Worm (Caenorhabditis elegans) whole organism, early embryonic: ENCODE results near the gene spp-1.

Source experiments
- F13C5.2 ChIP-seq: sonication (generic microtip); optimal IDR thresholded peaks from 2 replicates; lab custom pipeline; 2017; ENCODE audit warnings: mild to moderate bottlenecking, missing genetic modification characterization, inconsistent platforms, missing compliant biosample characterization
- aly-1 ChIP-seq: sonication (generic microtip); optimal IDR thresholded peaks from 2 replicates; lab custom pipeline; 2016; ENCODE audit warnings: missing genetic modification characterization, missing compliant biosample characterization
- ama-1 ChIP-seq: fragments of 150-350 bp; optimal IDR thresholded peaks from 2 replicates; lab custom pipeline; 2014
- ceh-36 ChIP-seq: sonication (generic microtip); optimal IDR thresholded peaks from 2 replicates; lab custom pipeline; 2016; ENCODE audit warnings: missing genetic modification characterization, inconsistent platforms, missing compliant biosample characterization
- flt-1 ChIP-seq: fragments of 200-800 bp; sonication (Bioruptor generic); IDR thresholded peaks from 2 replicates; pipeline ENCODE4 v1.3.6; 2022; ENCODE audit warnings: missing genetic modification characterization, missing compliant biosample characterization
- hmg-4 ChIP-seq: fragments of 200-800 bp; sonication (Bioruptor generic); optimal IDR thresholded peaks from 2 replicates; lab custom pipeline; 2018; ENCODE audit warnings: mild to moderate bottlenecking, missing genetic modification characterization, missing compliant biosample characterization
- scrt-1 ChIP-seq: fragments of 200-800 bp; sonication (Bioruptor generic); IDR thresholded peaks from 2 replicates; pipeline ENCODE4 v1.3.6; 2022; ENCODE audit warnings: missing genetic modification characterization, missing compliant biosample characterization

DNA sequence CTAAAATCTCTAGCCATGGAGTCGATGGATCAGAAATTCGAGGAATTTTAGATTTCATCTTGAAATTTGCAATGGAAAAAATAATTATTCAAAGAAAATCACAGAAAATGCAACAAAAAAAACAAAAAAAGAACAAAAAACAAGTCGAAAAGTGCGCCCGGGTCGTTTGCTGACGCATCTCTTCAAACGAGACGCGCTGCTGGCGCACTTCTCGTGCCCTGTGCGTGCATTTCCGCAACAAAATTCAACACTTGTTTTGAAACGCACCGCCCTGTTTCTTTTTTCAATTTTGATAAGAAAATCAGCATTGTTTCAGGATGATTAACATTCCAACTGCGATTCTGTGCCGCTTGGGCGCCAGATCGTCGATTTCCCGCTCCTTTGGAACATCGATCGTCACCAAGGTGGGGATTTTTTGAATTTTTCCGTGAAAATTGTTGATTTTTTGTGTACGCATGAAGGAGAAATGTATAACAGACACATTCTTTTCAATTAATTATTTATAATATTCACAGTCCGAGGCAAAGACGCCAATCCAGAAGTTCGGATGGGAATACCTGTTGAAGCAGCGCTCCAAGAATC, 21.4 kb downstream of the spp-1 start, which contains the start of the genes jmjd-4 and mev-1:
- TF ChIP-seq F13C5.2 (tag; lab: Kevin White, UChicago) (peak; percentile 73), ceh-36 (tag; lab: Kevin White, UChicago) (peak; percentile 23), scrt-1 (GFP tag; lab: Robert Waterston, UW) (no peak), hmg-4 (GFP tag; lab: Kevin White, UChicago) (no peak), ama-1 (lab: Kevin White, UChicago) (no peak), aly-1 (tag; lab: Kevin White, UChicago) (no peak), flt-1 (GFP tag; lab: Robert Waterston, UW) (peak; percentile 51; the same call in 1 of the 2 replicates)
